Worm (Caenorhabditis elegans): Measurements from ENCODE around the gene F31A3.5.

DNA sequence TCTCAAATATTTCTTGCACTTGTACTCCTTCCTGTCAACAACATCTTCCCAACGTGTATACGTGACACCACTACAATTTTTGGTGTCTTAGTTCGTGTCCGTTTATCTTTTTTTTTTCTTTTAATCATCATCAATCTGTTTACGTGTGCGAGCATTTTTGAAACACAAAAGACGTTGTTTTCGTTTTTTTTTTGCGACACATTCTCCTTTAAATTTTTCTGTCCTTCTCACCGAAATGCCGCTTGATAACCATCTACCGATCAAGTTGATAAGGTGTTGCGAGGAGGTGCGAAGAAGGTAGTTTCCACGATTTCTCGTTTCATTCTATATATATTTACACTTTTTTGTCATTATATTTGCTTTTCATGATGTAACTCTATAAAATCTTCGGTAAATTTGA, 52.9 kb downstream of the F31A3.5 start:
- TF ChIP-seq tab-1 (GFP tag; IDR thresholded peaks at IDR 0.05) (no peak), klf-2 (GFP tag; conservative IDR thresholded peaks at IDR 0.05) (no peak), flt-1 (GFP tag; IDR thresholded peaks at IDR 0.05) (no peak), ztf-23 (GFP tag; IDR thresholded peaks at IDR 0.05) (no peak), med-1 (GFP tag; optimal IDR thresholded peaks at IDR 0.05; ENCODE audit: insufficient read depth) (no peak), ztf-29 (GFP tag; IDR thresholded peaks at IDR 0.05) (no peak)

All from whole organism, midembryonic.